Fruit fly (Drosophila melanogaster): Measurements from ENCODE around the gene Pdha.

Pdha gene

dm6 chrX:4684444-4684924 lies 17.6 kb upstream of the Pdha start (continued):
- TF ChIP-seq CG17359 (tag; optimal IDR thresholded peaks at IDR 0.05) (peak; percentile 74), trh (GFP tag; optimal IDR thresholded peaks at IDR 0.05) (peak; percentile 29), CG32532 (GFP tag; IDR thresholded peaks at IDR 0.05) (peak; percentile 93), her (GFP tag; optimal IDR thresholded peaks at IDR 0.05) (peak; percentile 86), CG12299 (tag; optimal IDR thresholded peaks at IDR 0.05) (peak; percentile 63), CG15696 (tag; optimal IDR thresholded peaks at IDR 0.05) (peak; percentile 61), jigr1 (GFP tag; IDR thresholded peaks at IDR 0.05) (peak; percentile 51; the same call in 1 of the 3 replicates), wdn (GFP tag; IDR thresholded peaks at IDR 0.05) (peak; percentile 82), tx (GFP tag; optimal IDR thresholded peaks at IDR 0.05) (peak; percentile 79), HLH54F (GFP tag; optimal IDR thresholded peaks at IDR 0.05) (peak; percentile 93), maf-S (GFP tag; optimal IDR thresholded peaks at IDR 0.05) (peak; percentile 76), caup (GFP tag; optimal IDR thresholded peaks at IDR 0.05; ENCODE audit: severe bottlenecking) (peak; percentile 85), insv (GFP tag; optimal IDR thresholded peaks at IDR 0.05) (peak in 1 of 2 experiments; percentile 65), CG18619 (GFP tag; optimal IDR thresholded peaks at IDR 0.05) (peak; percentile 78), CG3281 (GFP tag; optimal IDR thresholded peaks at IDR 0.05) (peak; percentile 76), CG6854 (GFP tag; optimal IDR thresholded peaks at IDR 0.05) (peak; percentile 48), Doc2 (GFP tag; IDR thresholded peaks at IDR 0.05) (peak; percentile 37; the same call in 1 of the 2 replicates), Dip3 (GFP tag; optimal IDR thresholded peaks at IDR 0.05) (peak; percentile 83), z (GFP tag; IDR thresholded peaks at IDR 0.05) (no peak; the same call in 2 of the 3 replicates), ham (GFP tag; IDR thresholded peaks at IDR 0.05) (peak; percentile 76), D19B (GFP tag; optimal IDR thresholded peaks at IDR 0.05) (peak; percentile 41), D19A (tag; optimal IDR thresholded peaks at IDR 0.05) (peak; percentile 45), fu2 (GFP tag; optimal IDR thresholded peaks at IDR 0.05) (peak; percentile 88), CG10366 (GFP tag; IDR thresholded peaks at IDR 0.05) (peak; percentile 87), CG11696 (GFP tag; IDR thresholded peaks at IDR 0.05) (peak; percentile 75), CG15269 (tag; optimal IDR thresholded peaks at IDR 0.05) (peak; percentile 85), CG10431 (GFP tag; optimal IDR thresholded peaks at IDR 0.05) (no peak), CG17612 (GFP tag; IDR thresholded peaks at IDR 0.05) (peak; percentile 14; the same call in 1 of the 2 replicates), lilli (GFP tag; optimal IDR thresholded peaks at IDR 0.05) (peak; percentile 92), CG8388 (GFP tag; optimal IDR thresholded peaks at IDR 0.05) (peak; percentile 46), exex (tag; optimal IDR thresholded peaks at IDR 0.05) (peak; percentile 57), crc (GFP tag; optimal IDR thresholded peaks at IDR 0.05) (peak; percentile 53), CG11695 (GFP tag; IDR thresholded peaks at IDR 0.05) (peak; percentile 82), nerfin-1 (tag; optimal IDR thresholded peaks at IDR 0.05) (peak; percentile 64), CG13775 (GFP tag; optimal IDR thresholded peaks at IDR 0.05) (peak; percentile 76), HmgZ (tag; optimal IDR thresholded peaks at IDR 0.05) (peak; percentile 88), CG10565 (GFP tag; optimal IDR thresholded peaks at IDR 0.05) (no peak), odd (GFP tag; optimal IDR thresholded peaks at IDR 0.05) (no peak), pros (GFP tag; optimal IDR thresholded peaks at IDR 0.05) (peak; percentile 83), lmd (GFP tag; IDR thresholded peaks at IDR 0.05) (peak; percentile 92), GATAe (GFP tag; conservative IDR thresholded peaks at IDR 0.05) (peak; percentile 72; the same call in 1 of the 2 replicates), unpg (GFP tag; optimal IDR thresholded peaks at IDR 0.05) (peak; percentile 77), CG18476 (GFP tag; optimal IDR thresholded peaks at IDR 0.05) (no peak), ara (GFP tag; IDR thresholded peaks at IDR 0.05) (peak; percentile 64), fd64A (GFP tag; optimal IDR thresholded peaks at IDR 0.05) (no peak), ftz-f1 (GFP tag; optimal IDR thresholded peaks at IDR 0.05) (peak; percentile 87), Mrtf (GFP tag; IDR thresholded peaks at IDR 0.05) (peak; percentile 85), nmo (GFP tag; optimal IDR thresholded peaks at IDR 0.05) (peak; percentile 74), nau (GFP tag; optimal IDR thresholded peaks at IDR 0.05) (peak; percentile 3), Chrac-16 (GFP tag; optimal IDR thresholded peaks at IDR 0.05) (peak; percentile 80)
